Worm (Caenorhabditis elegans) whole organism, young adult: Measurements from ENCODE around the gene clec-133.
A peak's percentile ranks its signal among the peaks of the same experiment; 100 is the strongest.

Experiments
- B0261.1 ChIP-seq: sonication (generic microtip); optimal IDR thresholded peaks from 2 replicates; lab custom pipeline; 2016; ENCODE audit warnings: mild to moderate bottlenecking, missing genetic modification characterization, moderate library complexity, missing compliant biosample characterization
- B0336.3 ChIP-seq: fragments of 200-800 bp; sonication (Bioruptor generic); IDR thresholded peaks from 2 replicates; pipeline ENCODE4 v1.3.6; 2022; ENCODE audit warnings: missing genetic modification characterization, missing compliant biosample characterization
- C06A6.2 ChIP-seq: fragments of 200-800 bp; sonication (Bioruptor generic); conservative IDR thresholded peaks from 2 replicates; pipeline ENCODE4 v1.3.6; 2022; ENCODE audit warnings: missing genetic modification characterization, missing compliant biosample characterization
- D2030.7 ChIP-seq: fragments of 200-800 bp; sonication (Bioruptor generic); IDR thresholded peaks from 2 replicates; pipeline ENCODE4 v1.3.6; 2022; ENCODE audit warnings: missing genetic modification reagents, missing genetic modification characterization, missing compliant biosample characterization
- F23B12.7 ChIP-seq: sonication (generic microtip); optimal IDR thresholded peaks from 2 replicates; lab custom pipeline; 2017; ENCODE audit warnings: missing genetic modification characterization, mild to moderate bottlenecking, missing compliant biosample characterization, antibody characterized with exemption, moderate library complexity; ENCODE audit not compliant: insufficient read depth
- F52B5.7 ChIP-seq: sonication (generic microtip); optimal IDR thresholded peaks from 2 replicates; lab custom pipeline; 2016; ENCODE audit warnings: mild to moderate bottlenecking, missing genetic modification characterization, missing compliant biosample characterization
- T26A5.8 ChIP-seq: sonication (generic microtip); optimal IDR thresholded peaks from 2 replicates; lab custom pipeline; 2016; ENCODE audit warnings: missing genetic modification characterization, missing compliant biosample characterization
- Y67H2A.10 ChIP-seq: fragments of 200-800 bp; sonication (Bioruptor generic); conservative IDR thresholded peaks from 2 replicates; pipeline ENCODE4 v1.3.6; 2022; ENCODE audit warnings: missing genetic modification reagents, missing genetic modification characterization, missing compliant biosample characterization
- akir-1 ChIP-seq: fragments of 200-800 bp; sonication (Bioruptor generic); optimal IDR thresholded peaks from 2 replicates; lab custom pipeline; 2018; ENCODE audit warnings: mild to moderate bottlenecking, missing genetic modification characterization, moderate library complexity, missing compliant biosample characterization
- athp-1 ChIP-seq: sonication (generic microtip); optimal IDR thresholded peaks from 2 replicates; lab custom pipeline; 2017; ENCODE audit warnings: mild to moderate bottlenecking, missing genetic modification characterization, missing compliant biosample characterization
- bed-1 ChIP-seq: fragments of 200-800 bp; sonication (Bioruptor generic); IDR thresholded peaks from 2 replicates; pipeline ENCODE4 v1.3.6; 2022; ENCODE audit warnings: missing genetic modification reagents, missing genetic modification characterization, missing compliant biosample characterization
- ceh-100 ChIP-seq: fragments of 200-800 bp; sonication (Bioruptor generic); IDR thresholded peaks from 2 replicates; pipeline ENCODE4 v1.3.6; 2022; ENCODE audit warnings: missing genetic modification reagents, missing genetic modification characterization, missing compliant biosample characterization
- ceh-40 ChIP-seq: fragments of 200-800 bp; sonication (Bioruptor generic); IDR thresholded peaks from 2 replicates; pipeline ENCODE4 v1.3.6; 2022; ENCODE audit warnings: missing genetic modification characterization, missing compliant biosample characterization
- chd-7 ChIP-seq: sonication (generic microtip); optimal IDR thresholded peaks from 2 replicates; lab custom pipeline; 2016; ENCODE audit warnings: mild to moderate bottlenecking, missing genetic modification characterization, moderate library complexity, missing compliant biosample characterization
- efl-1 ChIP-seq: fragments of 150-350 bp; optimal IDR thresholded peaks from 2 replicates; lab custom pipeline; 2014; ENCODE audit warnings: missing biosample characterization, missing genetic modification reagents, missing genetic modification characterization
- fkh-3 ChIP-seq: sonication (generic microtip); optimal IDR thresholded peaks from 2 replicates; lab custom pipeline; 2016; ENCODE audit warnings: mild to moderate bottlenecking, missing genetic modification characterization, missing compliant biosample characterization
- hmg-1.2 ChIP-seq: fragments of 200-800 bp; sonication (Bioruptor generic); IDR thresholded peaks from 2 replicates; pipeline ENCODE4 v1.3.6; 2022; ENCODE audit warnings: missing genetic modification reagents, missing genetic modification characterization, missing compliant biosample characterization
- hmg-20 ChIP-seq: fragments of 200-800 bp; sonication (Bioruptor generic); IDR thresholded peaks from 2 replicates; pipeline ENCODE4 v1.3.6; 2022; ENCODE audit warnings: missing genetic modification reagents, missing genetic modification characterization, missing compliant biosample characterization
- hrde-1 ChIP-seq: sonication (generic microtip); optimal IDR thresholded peaks from 2 replicates; lab custom pipeline; 2016; ENCODE audit warnings: missing genetic modification characterization, mild to moderate bottlenecking, missing compliant biosample characterization, moderate library complexity, missing genotype, missing genetic modification reagents, borderline replicate concordance
- lag-1 ChIP-seq: fragments of 200-800 bp; sonication (Bioruptor generic); IDR thresholded peaks from 2 replicates; pipeline ENCODE4 v1.3.6; 2022; ENCODE audit warnings: missing genetic modification reagents, missing genetic modification characterization, missing compliant biosample characterization
- let-607 ChIP-seq, 2 experiments: fragments of 200-800 bp in 1 of 2; sonication (Bioruptor generic) in 1 of 2; sonication (generic microtip) in 1 of 2; optimal IDR thresholded peaks; 2 replicates each; lab custom pipeline; 2016 to 2018; ENCODE audit warnings: mild to moderate bottlenecking in 2 of 2, missing compliant biosample characterization in 2 of 2, missing genetic modification characterization in 2 of 2, moderate library complexity in 2 of 2, missing genotype in 1 of 2
- lir-1 ChIP-seq: fragments of 200-800 bp; sonication (Bioruptor generic); conservative IDR thresholded peaks from 2 replicates; pipeline ENCODE4 v1.3.6; 2022; ENCODE audit warnings: missing genetic modification reagents, missing genetic modification characterization, missing compliant biosample characterization
- lsy-27 ChIP-seq: sonication (generic microtip); optimal IDR thresholded peaks from 2 replicates; lab custom pipeline; 2017; ENCODE audit warnings: missing genetic modification characterization, mild to moderate bottlenecking, missing compliant biosample characterization, antibody characterized with exemption, missing genotype, borderline replicate concordance; ENCODE audit not compliant: insufficient read depth
- madf-10 ChIP-seq: sonication (generic microtip); optimal IDR thresholded peaks from 2 replicates; lab custom pipeline; 2016; ENCODE audit warnings: mild to moderate bottlenecking, missing genetic modification characterization, missing compliant biosample characterization
- madf-8 ChIP-seq: fragments of 200-800 bp; sonication (Bioruptor generic); conservative IDR thresholded peaks from 2 replicates; pipeline ENCODE4 v1.3.6; 2022; ENCODE audit warnings: missing genetic modification reagents, missing genetic modification characterization, missing compliant biosample characterization
- rpc-1 ChIP-seq, 2 experiments: fragments of 150-350 bp in 1 of 2; sonication (generic microtip) in 1 of 2; optimal IDR thresholded peaks; 2 replicates each; lab custom pipeline; 2014 to 2018; ENCODE audit warnings: missing biosample characterization in 1 of 2, missing genetic modification characterization in 1 of 2, missing genetic modification reagents in 1 of 2, missing genotype in 1 of 2
- sdz-38 ChIP-seq: sonication (generic microtip); optimal IDR thresholded peaks from 2 replicates; lab custom pipeline; 2016; ENCODE audit warnings: missing genotype, missing genetic modification characterization, missing compliant biosample characterization
- snpc-1.1 ChIP-seq: sonication (generic microtip); optimal IDR thresholded peaks from 2 replicates; lab custom pipeline; 2017; ENCODE audit warnings: missing genetic modification characterization, mild to moderate bottlenecking, missing compliant biosample characterization, antibody characterized with exemption, moderate library complexity, missing genotype, missing genetic modification reagents; ENCODE audit not compliant: insufficient read depth
- tbp1 ChIP-seq: fragments of 200-800 bp; sonication (Bioruptor generic); optimal IDR thresholded peaks from 2 replicates; lab custom pipeline; 2018; ENCODE audit warnings: mild to moderate bottlenecking, missing genetic modification characterization, missing compliant biosample characterization
- tbx-9 ChIP-seq: sonication (generic microtip); optimal IDR thresholded peaks from 2 replicates; lab custom pipeline; 2016; ENCODE audit warnings: borderline replicate concordance, missing genetic modification characterization, inconsistent platforms, missing compliant biosample characterization
- zfh-2 ChIP-seq: fragments of 200-800 bp; sonication (Bioruptor generic); conservative IDR thresholded peaks from 2 replicates; pipeline ENCODE4 v1.3.6; 2022; ENCODE audit warnings: missing genetic modification reagents, missing genetic modification characterization, missing compliant biosample characterization
- ztf-28 ChIP-seq: fragments of 200-800 bp; sonication (Bioruptor generic); IDR thresholded peaks from 2 replicates; pipeline ENCODE4 v1.3.6; 2022; ENCODE audit warnings: missing genetic modification reagents, missing genetic modification characterization, missing compliant biosample characterization
- ztf-3 ChIP-seq: fragments of 200-800 bp; sonication (Bioruptor generic); optimal IDR thresholded peaks from 2 replicates; lab custom pipeline; 2018; ENCODE audit warnings: mild to moderate bottlenecking, missing genetic modification characterization, missing compliant biosample characterization
- ztf-6 ChIP-seq: fragments of 200-800 bp; sonication (Bioruptor generic); IDR thresholded peaks from 2 replicates; pipeline ENCODE4 v1.3.6; 2022; ENCODE audit warnings: missing genetic modification reagents, missing genetic modification characterization, missing compliant biosample characterization

Gene clec-133

DNA sequence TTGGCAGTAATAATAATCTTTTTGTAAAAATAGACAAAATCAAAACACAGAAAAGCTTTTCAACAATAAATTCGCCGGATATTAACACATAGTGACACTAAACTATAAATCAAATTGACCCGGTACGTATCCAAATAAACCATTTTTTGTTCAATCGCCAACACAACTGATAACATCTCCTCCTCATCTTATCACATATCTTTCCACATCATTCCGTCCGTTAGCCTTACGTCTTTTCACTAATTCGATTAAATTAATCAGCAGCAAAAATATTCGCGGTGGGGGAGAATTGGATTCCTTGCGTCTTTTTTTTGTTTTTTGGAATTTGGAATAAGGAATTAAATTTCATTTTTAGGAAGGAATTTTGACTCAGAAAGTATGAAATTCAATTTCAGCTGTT lies 21.6 kb upstream of the clec-133 start:
- TF ChIP-seq madf-10 (tag; lab: Kevin White, UChicago) (no peak), C06A6.2 (GFP tag; lab: Robert Waterston, UW) (no peak), lsy-27 (no peak), Y67H2A.10 (GFP tag; lab: Robert Waterston, UW) (no peak), T26A5.8 (tag; lab: Kevin White, UChicago) (no peak), tbx-9 (tag; lab: Kevin White, UChicago) (no peak), D2030.7 (GFP tag; lab: Robert Waterston, UW) (no peak), ztf-28 (GFP tag; lab: Robert Waterston, UW) (no peak)
- TF ChIP-seq, all 124 proteins: peak for 0

DNA sequence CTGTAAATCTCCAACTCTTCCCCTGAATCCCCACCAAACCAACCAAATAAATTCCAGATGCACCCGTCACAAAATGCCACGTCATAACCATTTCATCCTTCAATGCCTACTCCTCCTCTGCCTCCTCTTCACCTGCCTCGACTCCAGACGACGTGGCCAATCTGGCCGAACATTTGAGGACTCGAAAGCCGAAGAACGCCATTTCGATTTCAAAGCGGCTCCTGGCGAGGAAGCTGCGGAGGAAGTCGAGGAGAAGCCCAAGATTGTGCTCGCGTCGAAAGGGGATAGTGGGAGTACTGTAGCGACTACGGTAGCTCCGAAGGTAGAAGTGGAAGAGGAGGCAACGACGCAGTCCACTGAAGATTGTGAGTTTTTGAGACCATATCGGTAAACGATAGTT lies 20.8 kb upstream of the clec-133 start, which contains the start of gene lgc-45:
Gene lgc-45 (plus strand): TSS at position 56 of the 400 bp plus-strand sequence.
- TF ChIP-seq B0336.3 (GFP tag; lab: Robert Waterston, UW) (no peak), zfh-2 (GFP tag; lab: Robert Waterston, UW) (peak; percentile 72), ztf-3 (no peak), fkh-3 (no peak)
- TF ChIP-seq, all 124 proteins: peak for 1

DNA sequence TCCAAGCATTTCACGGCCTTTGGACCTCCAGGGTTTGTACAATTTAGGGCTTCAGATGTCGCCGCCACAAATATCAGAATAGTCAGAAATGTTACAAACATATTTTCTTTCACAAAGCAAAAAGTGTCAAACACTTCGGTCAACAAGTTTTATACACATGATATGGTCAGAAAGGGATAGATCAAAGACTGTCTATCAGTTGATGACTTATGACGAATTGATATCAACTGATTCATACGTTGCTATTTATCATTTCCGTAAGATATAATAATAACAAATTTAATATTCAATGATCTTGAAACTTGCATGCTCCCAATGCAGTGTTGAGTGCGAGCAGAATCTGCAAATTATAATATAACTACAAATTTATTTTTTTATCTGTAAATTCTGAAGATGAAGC lies 17.6 kb upstream of the clec-133 start, which contains the start of gene W10G11.1:
Gene W10G11.1 (minus strand): TSS at position 101 of the 400 bp plus-strand sequence.
- TF ChIP-seq let-607 (tag; optimal IDR thresholded peaks at IDR 0.05; lab: Kevin White, UChicago) (no peak), F23B12.7 (tag; lab: Kevin White, UChicago) (no peak), akir-1 (GFP tag; lab: Kevin White, UChicago) (no peak), rpc-1 (optimal IDR thresholded peaks at IDR 0.05; lab: Kevin White, UChicago) (no peak), rpc-1 (tag; optimal IDR thresholded peaks at IDR 0.05; lab: Kevin White, UChicago) (no peak), ztf-6 (GFP tag; lab: Robert Waterston, UW) (no peak), sdz-38 (tag; lab: Kevin White, UChicago) (no peak), efl-1 (no peak), athp-1 (tag; lab: Kevin White, UChicago) (no peak), bed-1 (GFP tag; lab: Robert Waterston, UW) (no peak), ceh-100 (GFP tag; lab: Robert Waterston, UW) (no peak), chd-7 (tag; lab: Kevin White, UChicago) (no peak), B0261.1 (tag; lab: Kevin White, UChicago) (no peak), snpc-1.1 (tag; lab: Kevin White, UChicago) (no peak)
- TF ChIP-seq, all 124 proteins: peak for 0

DNA sequence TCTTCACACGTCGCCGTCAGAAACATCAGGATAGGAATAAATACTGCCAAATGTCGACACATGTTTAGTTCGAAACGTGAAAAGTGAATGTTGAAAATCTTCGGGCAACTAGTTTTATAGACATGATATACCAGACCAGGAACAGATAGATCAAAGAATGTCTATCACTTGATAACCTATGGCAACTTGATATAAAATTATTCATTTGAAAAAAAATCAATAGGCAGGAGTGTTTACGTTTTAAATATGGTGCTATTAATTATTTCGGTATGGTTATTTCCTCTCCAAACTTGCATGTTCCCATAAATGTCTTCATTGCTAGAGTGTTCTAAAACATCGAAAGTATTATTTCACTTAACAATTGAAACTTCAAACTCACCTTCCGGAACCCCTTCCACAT lies 16.7 kb upstream of the clec-133 start, which contains the start of gene W10G11.2:
Gene W10G11.2 (minus strand): TSS at position 101 of the 400 bp plus-strand sequence.
- TF ChIP-seq tbp1 = no peak
- no peak for TF ChIP-seq F52B5.7
- no peak for TF ChIP-seq ceh-40 (GFP tag; lab: Robert Waterston, UW)
- no peak for TF ChIP-seq let-607 (tag; optimal IDR thresholded peaks at IDR 0.05; lab: Kevin White, UChicago)
- no peak for TF ChIP-seq rpc-1 (optimal IDR thresholded peaks at IDR 0.05; lab: Kevin White, UChicago)
- no peak for TF ChIP-seq rpc-1 (tag; optimal IDR thresholded peaks at IDR 0.05; lab: Kevin White, UChicago)
- TF ChIP-seq hmg-1.2 (GFP tag; lab: Robert Waterston, UW) = no peak
- no peak for TF ChIP-seq hmg-20 (GFP tag; lab: Robert Waterston, UW)
- no peak for TF ChIP-seq madf-8 (GFP tag; lab: Robert Waterston, UW)
- TF ChIP-seq, all 124 proteins: peak for 0

DNA sequence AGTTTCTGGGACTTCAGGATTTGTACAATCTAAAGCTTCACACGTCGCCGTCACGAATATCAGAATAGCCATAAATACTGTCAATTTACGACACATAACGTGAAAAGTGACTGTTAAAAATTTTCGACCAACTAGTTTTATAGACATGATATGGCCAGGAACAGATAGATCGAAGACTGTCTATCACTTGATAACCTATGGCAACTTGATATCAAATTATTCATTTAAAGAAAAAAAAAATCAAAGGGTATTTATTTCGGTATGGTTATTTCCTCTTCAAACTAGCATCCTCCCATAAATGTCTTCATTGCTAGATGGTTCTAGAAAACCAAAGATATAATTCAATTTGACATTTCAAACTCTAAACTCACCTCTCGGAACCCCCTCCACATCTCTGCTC lies 15.8 kb upstream of the clec-133 start, which contains the start of gene W10G11.3:
Gene W10G11.3 (minus strand): TSS at position 101 of the 400 bp plus-strand sequence.
- TF ChIP-seq hrde-1 (no peak), Y67H2A.10 (GFP tag; lab: Robert Waterston, UW) (no peak), lir-1 (GFP tag; lab: Robert Waterston, UW) (no peak), athp-1 (tag; lab: Kevin White, UChicago) (no peak), lag-1 (GFP tag; lab: Robert Waterston, UW) (0 out of 2 replicates have a peak, but pooled peaks have one; percentile 31)
